Fruit fly (Drosophila melanogaster) whole organism, prepupa: ENCODE data around the gene CG11912.

Experiments used
- Met ChIP-seq: fragments of 200-800 bp; sonication (Bioruptor generic); optimal IDR thresholded peaks from 3 replicates; lab custom pipeline; 2016; ENCODE audit warnings: missing biosample characterization, missing genetic modification characterization
- Smox ChIP-seq: fragments of 200-800 bp; sonication (Bioruptor generic); optimal IDR thresholded peaks from 3 replicates; lab custom pipeline; 2016; ENCODE audit warnings: missing biosample characterization, missing genetic modification characterization
- dsx ChIP-seq: fragments of 200-800 bp; optimal IDR thresholded peaks from 3 replicates; lab custom pipeline; 2019; ENCODE audit warnings: missing biosample characterization, mild to moderate bottlenecking, missing genetic modification characterization, moderate library complexity; ENCODE audit not compliant: poor library complexity, severe bottlenecking
- fd59A ChIP-seq: fragments of 200-800 bp; sonication (Bioruptor generic); optimal IDR thresholded peaks from 2 replicates; lab custom pipeline; 2017; ENCODE audit warnings: missing biosample characterization, mild to moderate bottlenecking, missing genetic modification characterization, missing genetic modification reagents

DNA sequence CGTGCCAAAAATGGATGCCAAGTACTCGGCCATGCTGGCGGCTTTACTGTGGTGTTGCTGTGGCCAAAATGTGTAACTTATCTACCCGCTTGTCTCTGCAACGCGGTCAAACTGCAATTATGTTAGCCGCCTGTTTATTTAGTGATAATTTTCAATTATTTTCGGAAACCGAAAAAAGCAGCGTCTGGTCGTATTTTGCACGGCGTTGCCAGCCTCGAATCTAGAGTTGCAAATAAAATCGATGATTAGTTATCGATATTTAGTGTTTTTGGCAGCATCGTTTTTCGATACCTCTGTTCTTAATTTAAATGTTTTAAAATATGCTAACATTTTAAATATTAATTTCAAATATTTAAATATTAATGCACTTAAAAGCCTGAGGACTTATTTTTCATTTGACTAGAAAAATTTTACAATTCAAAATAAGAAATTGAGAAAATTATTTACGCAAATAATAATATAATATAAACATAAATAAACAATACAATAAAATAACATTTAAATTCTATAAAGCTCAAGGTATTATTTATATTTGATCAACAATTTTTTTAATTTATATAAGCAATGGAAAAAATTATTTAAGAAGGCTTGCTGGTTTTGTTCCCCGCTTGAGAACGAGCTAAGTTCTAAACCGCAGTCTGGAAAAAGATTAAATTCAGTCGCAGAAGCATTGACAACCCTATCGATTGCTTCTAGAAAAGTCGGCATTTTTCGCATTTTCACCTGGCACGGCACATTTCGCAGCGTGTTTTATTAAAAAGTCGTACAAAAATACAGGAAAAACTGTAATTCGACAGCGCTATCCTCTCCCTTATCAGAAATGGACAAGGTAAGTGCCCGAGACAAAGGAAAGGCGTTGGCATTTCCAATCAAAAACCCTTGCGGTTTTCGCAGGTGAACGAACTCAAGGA, 24.4 kb downstream of the CG11912 start, which contains the start of the genes U2af38 and Stip1:
- TF ChIP-seq dsx, result no peak
- no peak for TF ChIP-seq Met (GFP tag; lab: Kevin White, UChicago)
- TF ChIP-seq fd59A (GFP tag; lab: Kevin White, UChicago), result no peak
- TF ChIP-seq Smox (GFP tag; lab: Kevin White, UChicago), result no peak
